Fruit fly (Drosophila melanogaster) whole organism: ENCODE data around the gene CG3769.

Experiments used
- Dll ChIP-seq: fragments of >200 bp; optimal IDR thresholded peaks from 2 replicates; lab custom pipeline; 2017
- EcR ChIP-seq, 2 experiments: fragments of >200 bp; optimal IDR thresholded peaks; 2 replicates each; lab custom pipeline; 2017; ENCODE audit warnings: missing biosample characterization in 2 of 2, missing genetic modification characterization in 2 of 2, missing genetic modification reagents in 2 of 2
- pan ChIP-seq: fragments of >200 bp; optimal IDR thresholded peaks from 2 replicates; lab custom pipeline; 2017
- psq ChIP-seq: fragments of >200 bp; optimal IDR thresholded peaks from 2 replicates; lab custom pipeline; 2017
- usp ChIP-seq: fragments of >200 bp; optimal IDR thresholded peaks from 2 replicates; lab custom pipeline; 2017; ENCODE audit warnings: missing biosample characterization, missing genetic modification characterization, mixed read lengths

DNA sequence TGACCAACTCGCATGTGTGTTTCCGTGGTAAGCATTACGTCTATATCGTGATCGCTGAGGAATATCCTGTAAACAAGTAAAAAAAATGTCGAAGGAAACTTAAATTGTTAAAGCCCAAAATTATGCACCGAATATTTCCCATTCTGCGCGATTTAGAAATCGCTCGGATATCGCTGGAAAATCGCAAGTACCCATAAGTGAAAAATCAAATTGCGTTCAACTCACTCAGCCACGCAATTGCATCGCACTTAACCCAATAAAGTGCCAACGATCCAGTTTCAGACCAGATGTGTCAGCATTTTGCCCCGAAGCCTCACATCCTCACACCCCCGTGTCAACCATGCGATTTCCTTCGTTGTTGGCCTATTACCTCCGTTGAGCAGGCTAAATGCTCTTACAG is 38.8 kb upstream of the CG3769 start:
- no peak for TF ChIP-seq usp (GFP tag; lab: Kevin White, UChicago)
- TF ChIP-seq pan, result no peak
- no peak for TF ChIP-seq EcR (GFP tag; optimal IDR thresholded peaks at IDR 0.05; lab: Kevin White, UChicago)
- no peak for TF ChIP-seq psq (lab: Kevin White, UChicago)
- TF ChIP-seq Dll, result no peak
